Worm (Caenorhabditis elegans) whole organism, L1 larva: ENCODE results near the gene spe-45.

Source experiments
- C16A3.4 ChIP-seq: fragments of 150-350 bp; optimal IDR thresholded peaks from 2 replicates; lab custom pipeline; 2014; ENCODE audit warnings: missing biosample characterization, missing genetic modification characterization
- F16B12.6 ChIP-seq: fragments of 150-350 bp; optimal IDR thresholded peaks from 2 replicates; lab custom pipeline; 2014; ENCODE audit warnings: missing biosample characterization, missing genetic modification characterization
- Y116A8C.19 ChIP-seq: sonication (generic microtip); optimal IDR thresholded peaks from 2 replicates; lab custom pipeline; 2016; ENCODE audit warnings: missing compliant biosample characterization, missing genetic modification characterization, borderline replicate concordance
- alr-1 ChIP-seq: fragments of 200-800 bp; sonication (Bioruptor generic); optimal IDR thresholded peaks from 2 replicates; lab custom pipeline; 2018; ENCODE audit warnings: borderline replicate concordance, mild to moderate bottlenecking, missing genetic modification characterization, missing compliant biosample characterization
- aly-2 ChIP-seq: fragments of 150-350 bp; optimal IDR thresholded peaks from 2 replicates; lab custom pipeline; 2014; ENCODE audit warnings: missing biosample characterization, missing genetic modification characterization
- ama-1 ChIP-seq: fragments of 150-350 bp; optimal IDR thresholded peaks from 2 replicates; lab custom pipeline; 2014
- blmp-1 ChIP-seq: fragments of 150-350 bp; optimal IDR thresholded peaks from 2 replicates; lab custom pipeline; 2014; ENCODE audit warnings: missing biosample characterization, missing genetic modification characterization
- ceh-8 ChIP-seq: fragments of 200-800 bp; sonication (Bioruptor generic); optimal IDR thresholded peaks from 2 replicates; lab custom pipeline; 2018; ENCODE audit warnings: mild to moderate bottlenecking, missing genetic modification characterization, moderate library complexity, missing compliant biosample characterization
- ces-1 ChIP-seq: fragments of 150-350 bp; optimal IDR thresholded peaks from 2 replicates; lab custom pipeline; 2014; ENCODE audit warnings: missing biosample characterization, missing genetic modification reagents, missing genetic modification characterization
- dpl-1 ChIP-seq, 3 experiments: fragments of 150-350 bp in 2 of 3; sonication (generic microtip) in 1 of 3; optimal IDR thresholded peaks; 2 replicates each; lab custom pipeline; 2014 to 2017; ENCODE audit warnings: missing biosample characterization in 3 of 3, missing genetic modification characterization in 3 of 3, missing genetic modification reagents in 3 of 3
- efl-1 ChIP-seq, 4 experiments: fragments of 150-350 bp; optimal IDR thresholded peaks in 3 of 4; peaks in 1 of 4; 1 replicate in 1 of 4; 2 replicates in 3 of 4; lab custom pipeline; 2014; ENCODE audit warnings: missing biosample characterization in 2 of 4, missing genetic modification characterization in 2 of 4, missing genetic modification reagents in 2 of 4
- egl-13 ChIP-seq: sonication (generic microtip); optimal IDR thresholded peaks from 2 replicates; lab custom pipeline; 2016; ENCODE audit warnings: missing genotype, missing genetic modification reagents, missing genetic modification characterization, missing compliant biosample characterization
- elt-2 ChIP-seq: sonication (generic microtip); optimal IDR thresholded peaks from 2 replicates; lab custom pipeline; 2016; ENCODE audit warnings: missing genetic modification characterization, mild to moderate bottlenecking, inconsistent platforms, missing compliant biosample characterization, missing genetic modification reagents
- elt-3 ChIP-seq, 6 experiments: fragments of 150-350 bp in 1 of 6; sonication (generic microtip); optimal IDR thresholded peaks; 2 replicates each; lab custom pipeline; 2017 to 2018; ENCODE audit warnings: missing biosample characterization in 6 of 6, missing genetic modification characterization in 6 of 6, inconsistent platforms in 1 of 6
- fkh-10 ChIP-seq: sonication (generic microtip); optimal IDR thresholded peaks from 2 replicates; lab custom pipeline; 2017; ENCODE audit warnings: missing biosample characterization, missing genetic modification reagents, missing genetic modification characterization
- fkh-8 ChIP-seq: sonication (generic microtip); optimal IDR thresholded peaks from 2 replicates; lab custom pipeline; 2016; ENCODE audit warnings: mild to moderate bottlenecking, missing genetic modification characterization, missing compliant biosample characterization
- grh-1 ChIP-seq: fragments of 200-800 bp; sonication (Bioruptor generic); IDR thresholded peaks from 2 replicates; pipeline ENCODE4 v1.3.6; 2022; ENCODE audit warnings: missing genetic modification reagents, missing genetic modification characterization, missing compliant biosample characterization
- hlh-17 ChIP-seq: fragments of 200-800 bp; sonication (Bioruptor generic); optimal IDR thresholded peaks from 2 replicates; lab custom pipeline; 2018; ENCODE audit warnings: missing genetic modification characterization, mild to moderate bottlenecking, missing compliant biosample characterization, moderate library complexity, borderline replicate concordance
- hpl-2 ChIP-seq: fragments of 150-350 bp; optimal IDR thresholded peaks from 2 replicates; lab custom pipeline; 2014; ENCODE audit warnings: missing biosample characterization, missing genetic modification reagents, missing genetic modification characterization
- irx-1 ChIP-seq: sonication (generic microtip); optimal IDR thresholded peaks from 2 replicates; lab custom pipeline; 2016; ENCODE audit warnings: missing genetic modification characterization, missing compliant biosample characterization
- isw-1 ChIP-seq: fragments of 200-800 bp; sonication (Bioruptor generic); IDR thresholded peaks from 2 replicates; pipeline ENCODE4 v1.3.6; 2022; ENCODE audit warnings: missing genetic modification characterization, missing compliant biosample characterization
- lin-13 ChIP-seq: fragments of 150-350 bp; optimal IDR thresholded peaks from 2 replicates; lab custom pipeline; 2014; ENCODE audit warnings: missing biosample characterization, missing genetic modification reagents, missing genetic modification characterization
- lin-14 ChIP-seq: fragments of 200-800 bp; sonication (Bioruptor generic); optimal IDR thresholded peaks from 2 replicates; lab custom pipeline; 2018; ENCODE audit warnings: mild to moderate bottlenecking, missing genetic modification characterization, moderate library complexity, missing compliant biosample characterization
- lin-35 ChIP-seq, 2 experiments: fragments of 150-350 bp; optimal IDR thresholded peaks; 2 replicates each; lab custom pipeline; 2014; ENCODE audit warnings: missing biosample characterization in 2 of 2, missing genetic modification characterization in 2 of 2, missing genetic modification reagents in 2 of 2
- lsy-2 ChIP-seq, 2 experiments: fragments of 150-350 bp; optimal IDR thresholded peaks; 2 replicates each; lab custom pipeline; 2014; ENCODE audit warnings: missing biosample characterization in 2 of 2, missing genetic modification characterization in 2 of 2
- mab-9 ChIP-seq: fragments of 200-800 bp; sonication (Bioruptor generic); IDR thresholded peaks from 2 replicates; pipeline ENCODE4 v1.3.6; 2022; ENCODE audit warnings: missing genetic modification reagents, missing genetic modification characterization, missing compliant biosample characterization
- mef-2 ChIP-seq: fragments of 150-350 bp; optimal IDR thresholded peaks from 2 replicates; lab custom pipeline; 2014; ENCODE audit warnings: missing biosample characterization, missing genetic modification characterization
- mep-1 ChIP-seq: fragments of 150-350 bp; optimal IDR thresholded peaks from 2 replicates; lab custom pipeline; 2014; ENCODE audit warnings: missing biosample characterization, missing genetic modification characterization
- nhr-11 ChIP-seq: fragments of 150-350 bp; optimal IDR thresholded peaks from 2 replicates; lab custom pipeline; 2014; ENCODE audit warnings: missing biosample characterization, missing genetic modification characterization
- nhr-12 ChIP-seq: sonication (generic microtip); optimal IDR thresholded peaks from 2 replicates; lab custom pipeline; 2017; ENCODE audit warnings: missing biosample characterization, missing genetic modification characterization
- nhr-19 ChIP-seq: fragments of 200-800 bp; sonication (Bioruptor generic); conservative IDR thresholded peaks from 2 replicates; pipeline ENCODE4 v1.3.6; 2022; ENCODE audit warnings: missing genetic modification characterization, missing compliant biosample characterization
- nhr-237 ChIP-seq: fragments of 150-350 bp; optimal IDR thresholded peaks from 2 replicates; lab custom pipeline; 2014; ENCODE audit warnings: missing biosample characterization, missing genetic modification characterization
- nhr-28 ChIP-seq: fragments of 150-350 bp; optimal IDR thresholded peaks from 2 replicates; lab custom pipeline; 2014; ENCODE audit warnings: missing biosample characterization, missing genetic modification characterization
- nhr-47 ChIP-seq: sonication (generic microtip); optimal IDR thresholded peaks from 2 replicates; lab custom pipeline; 2016; ENCODE audit warnings: mild to moderate bottlenecking, missing genetic modification characterization, moderate library complexity, missing compliant biosample characterization
- nhr-71 ChIP-seq: sonication (generic microtip); optimal IDR thresholded peaks from 2 replicates; lab custom pipeline; 2016; ENCODE audit warnings: mild to moderate bottlenecking, missing genetic modification characterization, moderate library complexity, missing compliant biosample characterization
- nhr-77 ChIP-seq: fragments of 150-350 bp; optimal IDR thresholded peaks from 2 replicates; lab custom pipeline; 2014; ENCODE audit warnings: missing biosample characterization, missing genetic modification characterization
- nhr-85 ChIP-seq: sonication (generic microtip); peaks from one replicate; lab custom pipeline; 2016; ENCODE audit warnings: missing genetic modification characterization, inconsistent platforms, missing compliant biosample characterization
- nhr-90 ChIP-seq: sonication (generic microtip); optimal IDR thresholded peaks from 2 replicates; lab custom pipeline; 2016; ENCODE audit warnings: mild to moderate bottlenecking, missing genetic modification characterization, missing compliant biosample characterization; ENCODE audit not compliant: poor library complexity
- pqm-1 ChIP-seq: sonication (generic microtip); optimal IDR thresholded peaks from 3 replicates; lab custom pipeline; 2017; ENCODE audit warnings: missing biosample characterization, missing genetic modification characterization
- rnt-1 ChIP-seq: sonication (generic microtip); optimal IDR thresholded peaks from 2 replicates; lab custom pipeline; 2016; ENCODE audit warnings: mild to moderate bottlenecking, missing genetic modification characterization, moderate library complexity, missing compliant biosample characterization
- skn-1 ChIP-seq: fragments of 150-350 bp; optimal IDR thresholded peaks from 2 replicates; lab custom pipeline; 2014; ENCODE audit warnings: missing biosample characterization, missing genetic modification characterization
- snpc-4 ChIP-seq: fragments of 150-350 bp; optimal IDR thresholded peaks from 2 replicates; lab custom pipeline; 2014; ENCODE audit warnings: missing biosample characterization, missing genetic modification characterization
- snu-23 ChIP-seq: sonication (generic microtip); optimal IDR thresholded peaks from 2 replicates; lab custom pipeline; 2016; ENCODE audit warnings: missing genetic modification characterization, missing compliant biosample characterization
- swsn-7 ChIP-seq: sonication (generic microtip); optimal IDR thresholded peaks from 2 replicates; lab custom pipeline; 2016; ENCODE audit warnings: missing genetic modification characterization, missing compliant biosample characterization
- tbx-2 ChIP-seq: sonication (generic microtip); optimal IDR thresholded peaks from 2 replicates; lab custom pipeline; 2016; ENCODE audit warnings: missing genetic modification characterization, missing compliant biosample characterization
- unc-130 ChIP-seq: fragments of 150-350 bp; optimal IDR thresholded peaks from 2 replicates; lab custom pipeline; 2017; ENCODE audit warnings: missing biosample characterization, missing genetic modification characterization, inconsistent platforms
- unc-62 ChIP-seq: fragments of 150-350 bp; optimal IDR thresholded peaks from 2 replicates; lab custom pipeline; 2014; ENCODE audit warnings: missing biosample characterization, missing genetic modification reagents, missing genetic modification characterization
- unc-98 ChIP-seq: fragments of 200-800 bp; sonication (Bioruptor generic); IDR thresholded peaks from 2 replicates; pipeline ENCODE4 v1.3.6; 2022; ENCODE audit warnings: missing genetic modification characterization, missing compliant biosample characterization
- vab-15 ChIP-seq: sonication (generic microtip); optimal IDR thresholded peaks from 2 replicates; lab custom pipeline; 2017; ENCODE audit warnings: missing genotype, mild to moderate bottlenecking, missing genetic modification characterization, missing compliant biosample characterization
- xbp-1 ChIP-seq: sonication (generic microtip); optimal IDR thresholded peaks from 2 replicates; lab custom pipeline; 2016; ENCODE audit warnings: missing genetic modification characterization, missing compliant biosample characterization
- zag-1 ChIP-seq: fragments of 150-350 bp; optimal IDR thresholded peaks from 2 replicates; lab custom pipeline; 2014; ENCODE audit warnings: missing biosample characterization, missing genetic modification characterization
- ztf-11 ChIP-seq, 2 experiments: sonication (generic microtip); optimal IDR thresholded peaks; 2 replicates each; lab custom pipeline; 2016 to 2017; ENCODE audit warnings: missing genetic modification characterization in 2 of 2, missing biosample characterization in 1 of 2, missing compliant biosample characterization in 1 of 2
- ztf-4 ChIP-seq: fragments of 150-350 bp; optimal IDR thresholded peaks from 2 replicates; lab custom pipeline; 2014; ENCODE audit warnings: missing biosample characterization, missing genetic modification characterization

spe-45 gene

ce11 chrIV:12404137-12404536 lies 14.2 kb upstream of the spe-45 start, which contains the start of gene gex-3:
Gene gex-3 (plus strand): TSS chrIV:12404431.
- no peak for TF ChIP-seq nhr-12
- TF ChIP-seq fkh-10 (GFP tag; lab: Kevin White, UChicago), result peak; percentile 84
- peak; percentile 61 for TF ChIP-seq aly-2 (tag; lab: Kevin White, UChicago)
- TF ChIP-seq blmp-1 (tag; lab: Kevin White, UChicago), result no peak
- peak; percentile 83 for TF ChIP-seq skn-1 (tag; lab: Kevin White, UChicago)
- TF ChIP-seq nhr-11 (tag; lab: Kevin White, UChicago), result no peak
- peak; percentile 81 for TF ChIP-seq nhr-77 (tag; lab: Kevin White, UChicago)
- no peak for TF ChIP-seq unc-62
- peak; percentile 88 for TF ChIP-seq snu-23 (GFP tag; lab: Kevin White, UChicago)
- peak; percentile 92 to 96 for TF ChIP-seq lsy-2 (tag; optimal IDR thresholded peaks at IDR 0.05; lab: Kevin White, UChicago)
- TF ChIP-seq Y116A8C.19 (tag; lab: Kevin White, UChicago), result no peak
- peak; percentile 19 for TF ChIP-seq zag-1 (tag; lab: Kevin White, UChicago)
- TF ChIP-seq unc-130, result peak; percentile 84
- TF ChIP-seq nhr-28 (tag; lab: Kevin White, UChicago), result no peak
- no peak for TF ChIP-seq hlh-17
- TF ChIP-seq vab-15, result peak; percentile 88
- peak; percentile 64 for TF ChIP-seq grh-1 (GFP tag; lab: Robert Waterston, UW)
- TF ChIP-seq tbx-2 (tag; lab: Kevin White, UChicago), result peak; percentile 78
- peak; percentile 72 for TF ChIP-seq nhr-19
- TF ChIP-seq pqm-1 (tag; lab: Kevin White, UChicago), result no peak
- no peak for TF ChIP-seq mab-9
- TF ChIP-seq elt-2 (tag; lab: Kevin White, UChicago), result peak; percentile 19
- TF ChIP-seq unc-98, result no peak
- TF ChIP-seq mep-1, result peak; percentile 89
- peak; percentile 89 for TF ChIP-seq ces-1 (GFP tag; lab: Kevin White, UChicago)
- peak; percentile 53 for TF ChIP-seq F16B12.6 (tag; lab: Kevin White, UChicago)
- TF ChIP-seq mef-2 (tag; lab: Kevin White, UChicago), result no peak
- TF ChIP-seq C16A3.4 (tag; lab: Kevin White, UChicago), result peak; percentile 96
- TF ChIP-seq nhr-90 (tag; lab: Kevin White, UChicago), result peak; percentile 78
- TF ChIP-seq egl-13 (tag; lab: Kevin White, UChicago), result no peak
- TF ChIP-seq rnt-1 (tag; lab: Kevin White, UChicago), result peak; percentile 87
- TF ChIP-seq snpc-4, result peak; percentile 67
- no peak for TF ChIP-seq hpl-2 (GFP tag; lab: Kevin White, UChicago)
- peak; percentile 89 for TF ChIP-seq lin-13 (GFP tag; lab: Kevin White, UChicago)
- TF ChIP-seq ceh-8 (GFP tag; lab: Kevin White, UChicago), result peak; percentile 70
- TF ChIP-seq lin-14 (GFP tag; lab: Kevin White, UChicago), result peak; percentile 85
- peak; percentile 80 for TF ChIP-seq isw-1
- TF ChIP-seq nhr-85 (tag; lab: Kevin White, UChicago), result peak; percentile 86
- TF ChIP-seq nhr-47 (tag; lab: Kevin White, UChicago), result peak; percentile 83
- TF ChIP-seq fkh-8 (tag; lab: Kevin White, UChicago), result peak; percentile 73
- peak; percentile 16 for TF ChIP-seq nhr-237 (tag; lab: Kevin White, UChicago)
- peak; percentile 93 to 96 (median 96) for TF ChIP-seq dpl-1 (GFP tag; optimal IDR thresholded peaks at IDR 0.05; lab: Kevin White, UChicago)
- peak; percentile 90 to 97 for TF ChIP-seq efl-1 (optimal IDR thresholded peaks at IDR 0.05; lab: Kevin White, UChicago)
- peak; percentile 95 to 100 for TF ChIP-seq efl-1 (GFP tag; optimal IDR thresholded peaks at IDR 0.05 in 1 of 2; lab: Kevin White, UChicago)
- TF ChIP-seq lin-35 (GFP tag; optimal IDR thresholded peaks at IDR 0.05; lab: Kevin White, UChicago), result peak; percentile 96 to 99
- TF ChIP-seq nhr-71 (tag; lab: Kevin White, UChicago), result peak; percentile 87
- TF ChIP-seq elt-3 (tag; optimal IDR thresholded peaks at IDR 0.05; lab: Kevin White, UChicago), result peak in 2 of 6 experiments; percentile 5 to 48
- no peak for TF ChIP-seq alr-1 (tag; lab: Kevin White, UChicago)
- TF ChIP-seq ztf-4 (tag; lab: Kevin White, UChicago), result peak; percentile 26
- TF ChIP-seq xbp-1 (tag; lab: Kevin White, UChicago), result peak; percentile 81
- TF ChIP-seq swsn-7 (tag; lab: Kevin White, UChicago), result peak; percentile 75
- TF ChIP-seq irx-1, result peak; percentile 50
- no peak for TF ChIP-seq ama-1
- TF ChIP-seq ztf-11 (tag; optimal IDR thresholded peaks at IDR 0.05; lab: Kevin White, UChicago), result peak in 1 of 2 experiments; percentile 59
